Fruit fly (Drosophila melanogaster): ENCODE data around the gene opa.

The opa gene

dm6 chr3R:4807582-4807981, 45.0 kb upstream of the opa start:
- TF ChIP-seq brk (GFP tag; optimal IDR thresholded peaks at IDR 0.05), result no peak
- peak; percentile 50 for TF ChIP-seq Dif (GFP tag; optimal IDR thresholded peaks at IDR 0.05; ENCODE audit: partially characterized antibody)
- no peak for TF ChIP-seq Vsx2 (GFP tag; optimal IDR thresholded peaks at IDR 0.05; ENCODE audit: partially characterized antibody)
- TF ChIP-seq dl (GFP tag; optimal IDR thresholded peaks at IDR 0.05; ENCODE audit: insufficient read depth in 1 of 2, partially characterized antibody in 2 of 2), result peak; percentile 25 to 30

- TF ChIP-seq Hr78 (GFP tag; optimal IDR thresholded peaks at IDR 0.05) (no peak), dsf (GFP tag; optimal IDR thresholded peaks at IDR 0.05; ENCODE audit: borderline replicate concordance) (no peak), sage (GFP tag; optimal IDR thresholded peaks at IDR 0.05) (no peak), HLH106 (tag; optimal IDR thresholded peaks at IDR 0.05) (peak; percentile 20), dl (GFP tag; optimal IDR thresholded peaks at IDR 0.05; ENCODE audit: insufficient read depth in 1 of 2, partially characterized antibody in 2 of 2) (peak in 1 of 2 experiments; percentile 65), foxo (GFP tag; optimal IDR thresholded peaks at IDR 0.05) (peak in 1 of 2 experiments; percentile 35), Sp1 (GFP tag; optimal IDR thresholded peaks at IDR 0.05) (peak; percentile 47), dmrt93B (GFP tag; optimal IDR thresholded peaks at IDR 0.05) (no peak), Abd-B (GFP tag; optimal IDR thresholded peaks at IDR 0.05) (no peak), Rel (GFP tag; optimal IDR thresholded peaks at IDR 0.05) (no peak), Rel (tag; optimal IDR thresholded peaks at IDR 0.05) (peak; percentile 64), woc (GFP tag; optimal IDR thresholded peaks at IDR 0.05) (no peak), CrebA (GFP tag; optimal IDR thresholded peaks at IDR 0.05; ENCODE audit: borderline replicate concordance) (no peak), Dif (GFP tag; optimal IDR thresholded peaks at IDR 0.05; ENCODE audit: partially characterized antibody) (peak; percentile 12), fru (GFP tag; optimal IDR thresholded peaks at IDR 0.05) (peak; percentile 60), h (GFP tag; optimal IDR thresholded peaks at IDR 0.05) (peak; percentile 67), usp (GFP tag; optimal IDR thresholded peaks at IDR 0.05) (no peak), Myc (optimal IDR thresholded peaks at IDR 0.05) (no peak), rgr (GFP tag; optimal IDR thresholded peaks at IDR 0.05) (no peak), Dfd (GFP tag; optimal IDR thresholded peaks at IDR 0.05) (peak; percentile 98), OdsH (GFP tag; optimal IDR thresholded peaks at IDR 0.05) (peak; percentile 48), Vsx2 (GFP tag; optimal IDR thresholded peaks at IDR 0.05; ENCODE audit: partially characterized antibody) (peak; percentile 33), ey (GFP tag; optimal IDR thresholded peaks at IDR 0.05) (peak; percentile 49), Hr83 (GFP tag; optimal IDR thresholded peaks at IDR 0.05; ENCODE audit: poor library complexity, severe bottlenecking) (peak; percentile 79), Jra (GFP tag; optimal IDR thresholded peaks at IDR 0.05) (peak; percentile 55), pan (optimal IDR thresholded peaks at IDR 0.05) (no peak), sv (GFP tag; optimal IDR thresholded peaks at IDR 0.05) (no peak), tai (GFP tag; optimal IDR thresholded peaks at IDR 0.05) (no peak), N (GFP tag; optimal IDR thresholded peaks at IDR 0.05) (no peak), CG32264 (GFP tag; optimal IDR thresholded peaks at IDR 0.05) (no peak), Mio (GFP tag; optimal IDR thresholded peaks at IDR 0.05) (peak; percentile 1), jim (GFP tag; optimal IDR thresholded peaks at IDR 0.05) (peak; percentile 41), GATAd (GFP tag; optimal IDR thresholded peaks at IDR 0.05) (no peak), CG9705 (GFP tag; optimal IDR thresholded peaks at IDR 0.05) (no peak), br (GFP tag; optimal IDR thresholded peaks at IDR 0.05) (peak; percentile 69), Hnf4 (GFP tag; optimal IDR thresholded peaks at IDR 0.05) (peak; percentile 73), lola (GFP tag; optimal IDR thresholded peaks at IDR 0.05) (peak; percentile 52), psq (GFP tag; optimal IDR thresholded peaks at IDR 0.05) (peak; percentile 99), brk (GFP tag; optimal IDR thresholded peaks at IDR 0.05) (peak; percentile 10)
Measured at dm6 chr3R:4809944-4810653, 42.5 kb upstream of the opa start.
